Worm (Caenorhabditis elegans) whole organism, L2 larva: Measurements from ENCODE around the gene frpr-21.

Experiments used
- R02D3.7 ChIP-seq: fragments of 150-350 bp; optimal IDR thresholded peaks from 2 replicates; lab custom pipeline; 2014; ENCODE audit warnings: missing biosample characterization, missing genetic modification characterization
- ama-1 ChIP-seq: fragments of 150-350 bp; optimal IDR thresholded peaks from 2 replicates; lab custom pipeline; 2018; ENCODE audit warnings: inconsistent platforms
- lin-11 ChIP-seq: fragments of 150-350 bp; sonication (generic microtip); optimal IDR thresholded peaks from 2 replicates; lab custom pipeline; 2014; ENCODE audit warnings: missing biosample characterization, missing genetic modification characterization, inconsistent platforms, mixed read lengths
- lin-39 ChIP-seq: fragments of 150-350 bp; optimal IDR thresholded peaks from 2 replicates; lab custom pipeline; 2014; ENCODE audit warnings: missing biosample characterization, missing genetic modification reagents, missing genetic modification characterization
- lsy-2 ChIP-seq, 2 experiments: fragments of 150-350 bp in 1 of 2; sonication (generic microtip) in 1 of 2; optimal IDR thresholded peaks; 2 replicates each; lab custom pipeline; 2014 to 2017; ENCODE audit warnings: missing biosample characterization in 2 of 2, missing genetic modification characterization in 2 of 2
- nhr-12 ChIP-seq: fragments of 150-350 bp; optimal IDR thresholded peaks from 2 replicates; lab custom pipeline; 2014; ENCODE audit warnings: missing biosample characterization, missing genetic modification characterization
- nhr-77 ChIP-seq: fragments of 150-350 bp; optimal IDR thresholded peaks from 2 replicates; lab custom pipeline; 2014; ENCODE audit warnings: missing biosample characterization, missing genetic modification characterization
- unc-62 ChIP-seq: fragments of 150-350 bp; optimal IDR thresholded peaks from 2 replicates; lab custom pipeline; 2014; ENCODE audit warnings: missing biosample characterization, missing genetic modification reagents, missing genetic modification characterization

DNA sequence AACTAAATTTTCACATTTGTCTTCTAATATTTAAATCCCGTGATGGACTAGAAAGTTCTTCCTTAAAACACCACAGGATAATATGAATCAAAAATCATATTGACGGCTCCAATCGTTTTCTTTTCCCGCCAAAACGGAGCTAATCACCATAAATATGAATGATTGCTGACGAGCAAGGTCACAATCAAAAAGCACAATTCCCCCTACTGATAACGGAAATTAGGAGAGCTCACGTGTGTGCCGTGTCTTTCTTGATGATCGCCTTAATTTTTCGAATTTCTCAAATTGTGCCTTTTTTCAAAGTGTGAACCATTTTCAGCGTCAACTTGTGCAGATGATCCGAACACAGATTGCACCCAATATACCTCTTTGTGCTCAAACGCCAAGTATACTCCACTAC lies 22.1 kb upstream of the frpr-21 start:
- TF ChIP-seq nhr-12, result no peak
- TF ChIP-seq lin-39 (tag; lab: Kevin White, UChicago), result no peak
- no peak for TF ChIP-seq unc-62
- TF ChIP-seq nhr-77 (tag; lab: Kevin White, UChicago), result no peak
- TF ChIP-seq lsy-2 (tag; optimal IDR thresholded peaks at IDR 0.05; lab: Kevin White, UChicago), result no peak
- no peak for TF ChIP-seq R02D3.7 (tag; lab: Kevin White, UChicago)
- no peak for TF ChIP-seq ama-1 (lab: Kevin White, UChicago)
- TF ChIP-seq lin-11 (tag; lab: Kevin White, UChicago), result no peak
